Worm (Caenorhabditis elegans) whole organism, L1 larva: ENCODE data around the gene srab-1.

ENCODE experiments used
- ceh-88 ChIP-seq: fragments of 200-800 bp; sonication (Bioruptor generic); IDR thresholded peaks from 2 replicates; pipeline ENCODE4 v1.3.6; 2022; ENCODE audit warnings: missing genetic modification characterization, missing compliant biosample characterization
- dpl-1 ChIP-seq, 3 experiments: fragments of 150-350 bp in 2 of 3; sonication (generic microtip) in 1 of 3; optimal IDR thresholded peaks; 2 replicates each; lab custom pipeline; 2014 to 2017; ENCODE audit warnings: missing biosample characterization in 3 of 3, missing genetic modification characterization in 3 of 3, missing genetic modification reagents in 3 of 3
- elt-3 ChIP-seq, 6 experiments: fragments of 150-350 bp in 1 of 6; sonication (generic microtip); optimal IDR thresholded peaks; 2 replicates each; lab custom pipeline; 2017 to 2018; ENCODE audit warnings: missing biosample characterization in 6 of 6, missing genetic modification characterization in 6 of 6, inconsistent platforms in 1 of 6
- nhr-11 ChIP-seq: fragments of 150-350 bp; optimal IDR thresholded peaks from 2 replicates; lab custom pipeline; 2014; ENCODE audit warnings: missing biosample characterization, missing genetic modification characterization
- nhr-84 ChIP-seq: sonication (generic microtip); optimal IDR thresholded peaks from 2 replicates; lab custom pipeline; 2017; ENCODE audit warnings: missing biosample characterization, missing genetic modification characterization
- nhr-90 ChIP-seq: sonication (generic microtip); optimal IDR thresholded peaks from 2 replicates; lab custom pipeline; 2016; ENCODE audit warnings: mild to moderate bottlenecking, missing genetic modification characterization, missing compliant biosample characterization; ENCODE audit not compliant: poor library complexity
- sox-4 ChIP-seq: sonication (generic microtip); optimal IDR thresholded peaks from 2 replicates; lab custom pipeline; 2016; ENCODE audit warnings: missing genetic modification characterization, missing compliant biosample characterization
- xbp-1 ChIP-seq: sonication (generic microtip); optimal IDR thresholded peaks from 2 replicates; lab custom pipeline; 2016; ENCODE audit warnings: missing genetic modification characterization, missing compliant biosample characterization

- TF ChIP-seq xbp-1 (tag; lab: Kevin White, UChicago) (no peak), nhr-84 (tag; lab: Kevin White, UChicago) (no peak), nhr-11 (no peak), dpl-1 (GFP tag; optimal IDR thresholded peaks at IDR 0.05; lab: Kevin White, UChicago) (no peak), ceh-88 (GFP tag; lab: Robert Waterston, UW) (no peak), sox-4 (tag; lab: Kevin White, UChicago) (no peak), elt-3 (tag; optimal IDR thresholded peaks at IDR 0.05; lab: Kevin White, UChicago) (no peak), nhr-90 (tag; lab: Kevin White, UChicago) (no peak)
These were observed 29.8 kb downstream of the srab-1 start, which contains the start of gene Y58A7A.2 for ce11 chrV:5072082-5072481.
